Worm (Caenorhabditis elegans): Measurements from ENCODE around the gene F29A7.3.

DNA sequence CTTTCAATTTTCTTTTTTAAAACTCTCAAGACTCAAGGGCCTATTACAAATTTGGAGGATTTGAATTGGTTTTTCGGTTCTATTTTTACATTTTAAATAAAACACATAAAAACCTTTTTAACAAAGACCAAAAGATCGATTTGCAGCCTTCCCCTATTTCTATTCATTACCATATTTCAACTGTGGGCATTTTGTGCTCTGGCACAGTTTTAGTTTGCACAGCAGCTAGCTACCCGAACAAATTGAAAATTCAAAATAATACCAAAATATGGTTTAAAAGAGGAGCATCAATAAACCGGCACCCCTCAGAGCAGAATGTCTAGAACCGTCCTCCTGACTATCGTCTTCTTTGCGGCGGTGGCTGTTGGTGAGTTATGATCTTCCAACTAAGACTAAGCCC, 28.3 kb downstream of the F29A7.3 start, which contains the start of gene F08D12.2:
- TF ChIP-seq nhr-237 (tag; optimal IDR thresholded peaks at IDR 0.05) (no peak), lin-13 (tag; optimal IDR thresholded peaks at IDR 0.05) (no peak), pha-4 (tag; optimal IDR thresholded peaks at IDR 0.05) (no peak), elt-3 (tag; optimal IDR thresholded peaks at IDR 0.05) (no peak), nhr-12 (tag; optimal IDR thresholded peaks at IDR 0.05) (no peak), ces-1 (GFP tag; optimal IDR thresholded peaks at IDR 0.05) (no peak), snpc-4 (tag; optimal IDR thresholded peaks at IDR 0.05) (no peak), mab-5 (tag; optimal IDR thresholded peaks at IDR 0.05) (no peak), lsy-2 (tag; optimal IDR thresholded peaks at IDR 0.05) (no peak), nhr-2 (tag; optimal IDR thresholded peaks at IDR 0.05) (no peak), ham-2 (GFP tag; optimal IDR thresholded peaks at IDR 0.05) (no peak)
